Fruit fly (Drosophila melanogaster): ENCODE results near the gene CG18599.

DNA sequence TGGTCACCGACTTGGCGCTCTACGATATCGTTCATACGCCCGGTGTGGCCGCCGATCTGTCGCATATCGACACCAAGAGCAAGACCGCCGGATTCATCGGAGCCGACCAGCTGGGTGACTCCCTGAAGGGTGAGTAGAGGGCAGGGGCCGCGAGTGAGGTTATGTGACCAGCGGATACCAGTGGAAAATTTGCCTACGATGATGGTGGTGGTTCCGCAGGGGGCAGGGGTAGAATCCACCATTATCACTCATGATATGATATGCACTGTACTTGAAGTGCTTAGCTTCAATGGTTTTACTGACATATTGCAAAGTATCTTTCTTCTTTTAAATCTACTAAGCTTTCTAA is 40.8 kb upstream of the CG18599 start:
- no peak for TF ChIP-seq kay (GFP tag; ENCODE audit: borderline replicate concordance)
- TF ChIP-seq CG11617 (GFP tag; optimal IDR thresholded peaks at IDR 0.05): no peak

All from whole organism, adult.